Worm (Caenorhabditis elegans) whole organism, L2 larva: ENCODE results near the gene R144.10.
A peak's percentile ranks its signal among the peaks of the same experiment; 100 is the strongest.

Source experiments
- C34F6.9 ChIP-seq: fragments of 150-350 bp; optimal IDR thresholded peaks from 2 replicates; lab custom pipeline; 2014; ENCODE audit warnings: missing biosample characterization, missing genetic modification characterization
- lin-13 ChIP-seq: fragments of 150-350 bp; optimal IDR thresholded peaks from 2 replicates; lab custom pipeline; 2014; ENCODE audit warnings: missing biosample characterization, missing genetic modification reagents, missing genetic modification characterization

DNA sequence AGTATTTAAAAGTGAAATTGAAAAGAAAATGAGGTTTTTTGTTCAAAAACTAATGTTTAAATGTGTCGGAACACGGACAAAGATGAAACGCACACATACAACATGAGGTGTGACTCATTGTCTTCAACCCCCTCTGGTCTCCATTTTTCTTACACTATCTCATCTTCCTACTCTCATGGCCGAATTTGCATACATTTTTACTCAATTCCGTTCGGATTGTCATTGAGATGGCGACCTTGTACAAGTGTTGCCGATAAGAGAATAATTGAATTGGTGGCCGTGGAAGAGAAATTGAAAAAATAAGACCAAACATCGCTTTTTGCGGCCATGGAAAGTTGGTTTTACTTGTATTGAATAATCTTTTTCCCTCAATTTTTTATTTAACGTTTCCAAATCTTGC lies 45.0 kb upstream of the R144.10 start, which contains the start of gene txbp-3:
- TF ChIP-seq C34F6.9 (peak; percentile 71), lin-13 (GFP tag; lab: Kevin White, UChicago) (peak; percentile 60)
